Fruit fly (Drosophila melanogaster): ENCODE measurements around the gene Yp3.

Yp3 gene

dm6 chrX:13748906-13749872 lies 10.2 kb upstream of the Yp3 start (continued):
- peak; percentile 85 for TF ChIP-seq slbo (GFP tag; IDR thresholded peaks at IDR 0.05)
- TF ChIP-seq dimm (GFP tag; IDR thresholded peaks at IDR 0.05) = no peak
- TF ChIP-seq phol (tag; optimal IDR thresholded peaks at IDR 0.05) = peak; percentile 53
- 0 out of 3 replicates have a peak, but pooled peaks have one; percentile 59 for TF ChIP-seq CG11456 (GFP tag; IDR thresholded peaks at IDR 0.05)
- TF ChIP-seq CG17186 (GFP tag; optimal IDR thresholded peaks at IDR 0.05) = no peak
- no peak for TF ChIP-seq CG9609 (GFP tag; optimal IDR thresholded peaks at IDR 0.05)
- TF ChIP-seq C15 (GFP tag; IDR thresholded peaks at IDR 0.05) = 0 out of 3 replicates have a peak, but pooled peaks have one; percentile 7
- TF ChIP-seq Side (GFP tag; optimal IDR thresholded peaks at IDR 0.05) = no peak
- peak; percentile 63 for TF ChIP-seq CG9215 (GFP tag; IDR thresholded peaks at IDR 0.05)
- TF ChIP-seq sim (GFP tag; IDR thresholded peaks at IDR 0.05) = peak; percentile 29; the same call in 1 of the 2 replicates
- TF ChIP-seq Abd-B (GFP tag; optimal IDR thresholded peaks at IDR 0.05) = peak; percentile 31
- peak; percentile 82 for TF ChIP-seq sqz (GFP tag; optimal IDR thresholded peaks at IDR 0.05)
- no peak for TF ChIP-seq croc (GFP tag; conservative IDR thresholded peaks at IDR 0.05)
- TF ChIP-seq rib (GFP tag; IDR thresholded peaks at IDR 0.05) = peak; percentile 59
- TF ChIP-seq gce (GFP tag; IDR thresholded peaks at IDR 0.05) = peak; percentile 48; the same call in 1 of the 3 replicates
- TF ChIP-seq Gug (GFP tag; IDR thresholded peaks at IDR 0.05) = no peak
- no peak for TF ChIP-seq B-H2 (GFP tag; optimal IDR thresholded peaks at IDR 0.05)
- TF ChIP-seq Taf1 (GFP tag; IDR thresholded peaks at IDR 0.05) = peak; percentile 41; the same call in 1 of the 2 replicates
- TF ChIP-seq CG8290 (GFP tag; optimal IDR thresholded peaks at IDR 0.05) = no peak
- TF ChIP-seq CG8290 (tag; optimal IDR thresholded peaks at IDR 0.05) = peak in 1 of 2 experiments; percentile 55
- TF ChIP-seq CG13894 (tag; optimal IDR thresholded peaks at IDR 0.05) = peak; percentile 3
- no peak for TF ChIP-seq ken (GFP tag; IDR thresholded peaks at IDR 0.05)
- no peak for TF ChIP-seq slp2 (GFP tag; optimal IDR thresholded peaks at IDR 0.05)
- no peak for TF ChIP-seq lov (optimal IDR thresholded peaks at IDR 0.05)
- no peak for TF ChIP-seq lov (GFP tag; IDR thresholded peaks at IDR 0.05)
- TF ChIP-seq insv (GFP tag; optimal IDR thresholded peaks at IDR 0.05) = no peak
- peak; percentile 38 for TF ChIP-seq Jarid2 (GFP tag; optimal IDR thresholded peaks at IDR 0.05)
- TF ChIP-seq dpn (GFP tag; optimal IDR thresholded peaks at IDR 0.05) = peak; percentile 47 to 52
- TF ChIP-seq sna (GFP tag; IDR thresholded peaks at IDR 0.05; ENCODE audit: partially characterized antibody) = no peak
- TF ChIP-seq CG17829 (tag; optimal IDR thresholded peaks at IDR 0.05) = peak; percentile 64
- peak; percentile 69 for TF ChIP-seq Sox100B (GFP tag; optimal IDR thresholded peaks at IDR 0.05)
- no peak for TF ChIP-seq Neu2 (GFP tag; optimal IDR thresholded peaks at IDR 0.05; ENCODE audit: borderline replicate concordance)
- peak; percentile 33 for TF ChIP-seq CG5180 (GFP tag; optimal IDR thresholded peaks at IDR 0.05)
- no peak for TF ChIP-seq BEAF-32 (GFP tag; optimal IDR thresholded peaks at IDR 0.05)
- TF ChIP-seq Max (GFP tag; optimal IDR thresholded peaks at IDR 0.05) = no peak
- no peak for TF ChIP-seq CG8089 (GFP tag; optimal IDR thresholded peaks at IDR 0.05)
- TF ChIP-seq az2 (GFP tag; optimal IDR thresholded peaks at IDR 0.05) = peak; percentile 42
- no peak for TF ChIP-seq tx (GFP tag; optimal IDR thresholded peaks at IDR 0.05)
- peak; percentile 76 for TF ChIP-seq E2f1 (GFP tag; IDR thresholded peaks at IDR 0.05)

- TF ChIP-seq stwl (tag; optimal IDR thresholded peaks at IDR 0.05) (no peak), sug (tag; optimal IDR thresholded peaks at IDR 0.05) (peak; percentile 95), pfk (GFP tag; optimal IDR thresholded peaks at IDR 0.05) (peak; percentile 31), stc (GFP tag; IDR thresholded peaks at IDR 0.05) (0 out of 2 replicates have a peak, but pooled peaks have one; percentile 5), org-1 (GFP tag; optimal IDR thresholded peaks at IDR 0.05) (peak; percentile 13), Six4 (GFP tag; optimal IDR thresholded peaks at IDR 0.05) (no peak), nerfin-1 (tag; optimal IDR thresholded peaks at IDR 0.05) (no peak), Bdp1 (GFP tag; optimal IDR thresholded peaks at IDR 0.05) (no peak), CG4617 (GFP tag; optimal IDR thresholded peaks at IDR 0.05; ENCODE audit: borderline replicate concordance) (no peak), NFAT (GFP tag; IDR thresholded peaks at IDR 0.05) (0 out of 2 replicates have a peak, but pooled peaks have one; percentile 3), Pdp1 (GFP tag; optimal IDR thresholded peaks at IDR 0.05) (peak in 1 of 2 experiments; percentile 75), CG34376 (GFP tag; optimal IDR thresholded peaks at IDR 0.05) (peak; percentile 46), CG4328 (GFP tag; optimal IDR thresholded peaks at IDR 0.05) (peak; percentile 54)
Measured at dm6 chrX:13749873-13750241, 9.5 kb upstream of the Yp3 start.
